Worm (Caenorhabditis elegans) whole organism, L4 larva: ENCODE measurements around the gene Y43C5A.2.

Experiments
- D1046.2 ChIP-seq: fragments of 200-800 bp; sonication (Bioruptor generic); IDR thresholded peaks from 2 replicates; pipeline ENCODE4 v1.3.6; 2022; ENCODE audit warnings: missing genetic modification characterization, missing compliant biosample characterization
- F37D6.2 ChIP-seq: sonication (generic microtip); optimal IDR thresholded peaks from 2 replicates; lab custom pipeline; 2016; ENCODE audit warnings: mild to moderate bottlenecking, missing genetic modification characterization, missing compliant biosample characterization
- T20F7.1 ChIP-seq: fragments of 200-800 bp; sonication (Bioruptor generic); optimal IDR thresholded peaks from 2 replicates; lab custom pipeline; 2018; ENCODE audit warnings: mild to moderate bottlenecking, missing genetic modification characterization, missing compliant biosample characterization
- T26A8.4 ChIP-seq: fragments of 200-800 bp; sonication (Bioruptor generic); IDR thresholded peaks from 2 replicates; pipeline ENCODE4 v1.3.6; 2022; ENCODE audit warnings: missing genetic modification characterization, missing compliant biosample characterization
- Y48G9A.11 ChIP-seq: fragments of 200-800 bp; sonication (Bioruptor generic); IDR thresholded peaks from 2 replicates; pipeline ENCODE4 v1.3.6; 2022; ENCODE audit warnings: missing genetic modification reagents, missing genetic modification characterization, missing compliant biosample characterization
- Y5F2A.4 ChIP-seq: fragments of 200-800 bp; sonication (Bioruptor generic); optimal IDR thresholded peaks from 2 replicates; lab custom pipeline; 2018; ENCODE audit warnings: mild to moderate bottlenecking, missing genetic modification characterization, missing compliant biosample characterization
- aly-2 ChIP-seq: sonication (generic microtip); optimal IDR thresholded peaks from 2 replicates; lab custom pipeline; 2018; ENCODE audit warnings: missing biosample characterization, missing genetic modification characterization
- arid-1 ChIP-seq: fragments of 200-800 bp; sonication (Bioruptor generic); conservative IDR thresholded peaks from 2 replicates; pipeline ENCODE4 v1.3.6; 2022; ENCODE audit warnings: missing genetic modification reagents, missing genetic modification characterization, missing compliant biosample characterization
- attf-4 ChIP-seq: sonication (generic microtip); optimal IDR thresholded peaks from 3 replicates; lab custom pipeline; 2017; ENCODE audit warnings: missing biosample characterization, missing genetic modification characterization
- ceh-28 ChIP-seq: fragments of 150-350 bp; optimal IDR thresholded peaks from 2 replicates; lab custom pipeline; 2014; ENCODE audit warnings: missing biosample characterization, missing genetic modification reagents, missing genetic modification characterization
- ceh-44 ChIP-seq: fragments of 200-800 bp; sonication (Bioruptor generic); IDR thresholded peaks from 2 replicates; pipeline ENCODE4 v1.3.6; 2022; ENCODE audit warnings: missing genetic modification reagents, missing genetic modification characterization, missing compliant biosample characterization
- ceh-82 ChIP-seq: sonication (generic microtip); optimal IDR thresholded peaks from 2 replicates; lab custom pipeline; 2017; ENCODE audit warnings: missing biosample characterization, missing genetic modification characterization
- ces-1 ChIP-seq: fragments of 150-350 bp; sonication (generic microtip); optimal IDR thresholded peaks from 4 replicates; lab custom pipeline; 2014; ENCODE audit warnings: missing biosample characterization, missing genetic modification reagents, missing genetic modification characterization
- cey-2 ChIP-seq: sonication (generic microtip); optimal IDR thresholded peaks from 3 replicates; lab custom pipeline; 2017; ENCODE audit warnings: missing genetic modification characterization, mild to moderate bottlenecking, missing compliant biosample characterization, antibody characterized with exemption, borderline replicate concordance; ENCODE audit not compliant: insufficient read depth
- daf-12 ChIP-seq: fragments of 150-350 bp; optimal IDR thresholded peaks from 2 replicates; lab custom pipeline; 2014; ENCODE audit warnings: missing biosample characterization, missing genetic modification reagents, missing genetic modification characterization
- daf-16 ChIP-seq, 3 experiments: sonication (generic microtip); optimal IDR thresholded peaks; 2 replicates each; lab custom pipeline; 2016 to 2017; ENCODE audit warnings: missing genetic modification characterization in 3 of 3, missing genetic modification reagents in 3 of 3, mild to moderate bottlenecking in 2 of 3, missing compliant biosample characterization in 2 of 3, missing biosample characterization in 1 of 3, moderate library complexity in 1 of 3
- daf-19 ChIP-seq: fragments of 200-800 bp; sonication (Bioruptor generic); conservative IDR thresholded peaks from 2 replicates; pipeline ENCODE4 v1.3.6; 2022; ENCODE audit warnings: missing genetic modification characterization, missing compliant biosample characterization
- dmd-8 ChIP-seq: fragments of 200-800 bp; sonication (Bioruptor generic); IDR thresholded peaks from 2 replicates; pipeline ENCODE4 v1.3.6; 2022; ENCODE audit warnings: missing genetic modification characterization, missing compliant biosample characterization
- dmd-9 ChIP-seq: fragments of 200-800 bp; sonication (Bioruptor generic); IDR thresholded peaks from 2 replicates; pipeline ENCODE4 v1.3.6; 2022; ENCODE audit warnings: missing genetic modification reagents, missing genetic modification characterization, missing compliant biosample characterization
- dpl-1 ChIP-seq: fragments of 150-350 bp; optimal IDR thresholded peaks from 2 replicates; lab custom pipeline; 2014; ENCODE audit warnings: missing biosample characterization, missing genetic modification reagents, missing genetic modification characterization
- duxl-1 ChIP-seq: sonication (generic microtip); optimal IDR thresholded peaks from 2 replicates; lab custom pipeline; 2016; ENCODE audit warnings: mild to moderate bottlenecking, missing genetic modification characterization, moderate library complexity, missing compliant biosample characterization; ENCODE audit not compliant: poor library complexity
- egl-27 ChIP-seq: sonication (generic microtip); optimal IDR thresholded peaks from 3 replicates; lab custom pipeline; 2017; ENCODE audit warnings: missing biosample characterization, missing genetic modification reagents, missing genetic modification characterization
- egl-43 ChIP-seq: fragments of 200-800 bp; sonication (Bioruptor generic); IDR thresholded peaks from 2 replicates; pipeline ENCODE4 v1.3.6; 2022; ENCODE audit warnings: missing genetic modification reagents, missing genetic modification characterization, missing compliant biosample characterization
- hif-1 ChIP-seq, 2 experiments: sonication (generic microtip); optimal IDR thresholded peaks; 2 replicates each; lab custom pipeline; 2016 to 2017; ENCODE audit warnings: missing compliant biosample characterization in 2 of 2, missing genetic modification characterization in 2 of 2, missing genetic modification reagents in 2 of 2, missing genotype in 2 of 2, mild to moderate bottlenecking in 1 of 2
- lim-7 ChIP-seq: fragments of 200-800 bp; sonication (Bioruptor generic); IDR thresholded peaks from 2 replicates; pipeline ENCODE4 v1.3.6; 2022; ENCODE audit warnings: missing genetic modification characterization, missing compliant biosample characterization
- lin-1 ChIP-seq: fragments of 200-800 bp; sonication (Bioruptor generic); IDR thresholded peaks from 2 replicates; pipeline ENCODE4 v1.3.6; 2022; ENCODE audit warnings: missing genetic modification reagents, missing genetic modification characterization, missing compliant biosample characterization
- lin-15B ChIP-seq: fragments of 150-350 bp; sonication (generic microtip); optimal IDR thresholded peaks from 3 replicates; lab custom pipeline; 2014; ENCODE audit warnings: missing biosample characterization, missing genetic modification characterization
- lin-29 ChIP-seq: fragments of 200-800 bp; sonication (Bioruptor generic); IDR thresholded peaks from 2 replicates; pipeline ENCODE4 v1.3.6; 2022; ENCODE audit warnings: missing genetic modification reagents, missing genetic modification characterization, missing compliant biosample characterization
- lin-39 ChIP-seq: fragments of 150-350 bp; optimal IDR thresholded peaks from 2 replicates; lab custom pipeline; 2014; ENCODE audit warnings: missing biosample characterization, missing genetic modification reagents, missing genetic modification characterization
- madf-5 ChIP-seq, 2 experiments: fragments of 200-800 bp; sonication (Bioruptor generic); IDR thresholded peaks; 2 replicates each; pipeline ENCODE4 v1.3.6; 2022; ENCODE audit warnings: missing compliant biosample characterization in 2 of 2, missing genetic modification characterization in 2 of 2
- mdl-1 ChIP-seq, 2 experiments: fragments of 150-350 bp in 1 of 2; sonication (generic microtip) in 1 of 2; optimal IDR thresholded peaks; 2 replicates each; lab custom pipeline; 2014 to 2017; ENCODE audit warnings: missing biosample characterization in 2 of 2, missing genetic modification characterization in 2 of 2
- mep-1 ChIP-seq: fragments of 150-350 bp; sonication (generic microtip); optimal IDR thresholded peaks from 3 replicates; lab custom pipeline; 2014; ENCODE audit warnings: missing biosample characterization, missing genetic modification characterization
- mxl-2 ChIP-seq: fragments of 200-800 bp; sonication (Bioruptor generic); conservative IDR thresholded peaks from 2 replicates; pipeline ENCODE4 v1.3.6; 2022; ENCODE audit warnings: missing genetic modification reagents, missing genetic modification characterization, missing compliant biosample characterization
- mxl-3 ChIP-seq: fragments of 200-800 bp; sonication (Bioruptor generic); optimal IDR thresholded peaks from 2 replicates; lab custom pipeline; 2018; ENCODE audit warnings: mild to moderate bottlenecking, missing genetic modification characterization, missing compliant biosample characterization
- nhr-10 ChIP-seq: fragments of 150-350 bp; optimal IDR thresholded peaks from 2 replicates; lab custom pipeline; 2014; ENCODE audit warnings: missing biosample characterization, missing genetic modification characterization
- nhr-237 ChIP-seq: sonication (generic microtip); optimal IDR thresholded peaks from 2 replicates; lab custom pipeline; 2017; ENCODE audit warnings: missing biosample characterization, missing genetic modification characterization
- nhr-41 ChIP-seq: fragments of 200-800 bp; sonication (Bioruptor generic); IDR thresholded peaks from 2 replicates; pipeline ENCODE4 v1.3.6; 2022; ENCODE audit warnings: missing genetic modification reagents, missing genetic modification characterization, missing compliant biosample characterization
- nhr-76 ChIP-seq: fragments of 150-350 bp; optimal IDR thresholded peaks from 2 replicates; lab custom pipeline; 2014; ENCODE audit warnings: missing biosample characterization, missing genetic modification characterization
- nhr-77 ChIP-seq: fragments of 150-350 bp; optimal IDR thresholded peaks from 2 replicates; lab custom pipeline; 2014; ENCODE audit warnings: missing biosample characterization, missing genetic modification characterization
- pha-4 ChIP-seq, 2 experiments: fragments of 150-350 bp in 1 of 2; fragments of 200-800 bp in 1 of 2; sonication (Bioruptor generic) in 1 of 2; IDR thresholded peaks in 1 of 2; optimal IDR thresholded peaks in 1 of 2; 2 replicates each; pipeline versions ENCODE4 v1.3.6 to Lab custom; 2014 to 2022; ENCODE audit warnings: missing genetic modification characterization in 2 of 2, missing genetic modification reagents in 2 of 2, missing biosample characterization in 1 of 2, missing compliant biosample characterization in 1 of 2
- pqm-1 ChIP-seq: sonication (generic microtip); optimal IDR thresholded peaks from 2 replicates; lab custom pipeline; 2017; ENCODE audit warnings: missing biosample characterization, missing genetic modification characterization
- saeg-2 ChIP-seq: fragments of 200-800 bp; sonication (Bioruptor generic); IDR thresholded peaks from 2 replicates; pipeline ENCODE4 v1.3.6; 2022; ENCODE audit warnings: missing genetic modification reagents, missing genetic modification characterization, missing compliant biosample characterization
- sdz-12 ChIP-seq: fragments of 200-800 bp; sonication (Bioruptor generic); optimal IDR thresholded peaks from 2 replicates; lab custom pipeline; 2018; ENCODE audit warnings: mild to moderate bottlenecking, missing genetic modification characterization, missing compliant biosample characterization
- set-16 ChIP-seq: fragments of 200-800 bp; sonication (Bioruptor generic); IDR thresholded peaks from 2 replicates; pipeline ENCODE4 v1.3.6; 2022; ENCODE audit warnings: missing genetic modification reagents, missing genetic modification characterization, missing compliant biosample characterization
- snpc-1.2 ChIP-seq: fragments of 200-800 bp; sonication (Bioruptor generic); IDR thresholded peaks from 2 replicates; pipeline ENCODE4 v1.3.6; 2022; ENCODE audit warnings: missing genetic modification reagents, missing genetic modification characterization, missing compliant biosample characterization
- zag-1 ChIP-seq: fragments of 150-350 bp; optimal IDR thresholded peaks from 2 replicates; lab custom pipeline; 2014; ENCODE audit warnings: missing biosample characterization, missing genetic modification characterization
- zfp-3 ChIP-seq: fragments of 200-800 bp; sonication (Bioruptor generic); conservative IDR thresholded peaks from 2 replicates; pipeline ENCODE4 v1.3.6; 2022; ENCODE audit warnings: missing genetic modification reagents, missing genetic modification characterization, missing compliant biosample characterization
- zip-2 ChIP-seq: fragments of 150-350 bp; optimal IDR thresholded peaks from 2 replicates; lab custom pipeline; 2014; ENCODE audit warnings: missing biosample characterization, missing genetic modification characterization
- ztf-11 ChIP-seq: fragments of 150-350 bp; optimal IDR thresholded peaks from 2 replicates; lab custom pipeline; 2014; ENCODE audit warnings: missing biosample characterization, missing genetic modification characterization
- ztf-7 ChIP-seq: fragments of 150-350 bp; optimal IDR thresholded peaks from 2 replicates; lab custom pipeline; 2014; ENCODE audit warnings: missing biosample characterization, missing genetic modification characterization

The Y43C5A.2 gene

ce11 chrIV:10245666-10246210, 23.9 kb upstream of the Y43C5A.2 start, which contains the start of gene F01G10.10 (continued):
- 0 out of 2 replicates have a peak, but pooled peaks have one; percentile 60 for TF ChIP-seq arid-1 (GFP tag; lab: Robert Waterston, UW)
- no peak; the same call in 1 of the 2 replicates for TF ChIP-seq pha-4 (GFP tag; IDR thresholded peaks at IDR 0.05; lab: Robert Waterston, UW)
- TF ChIP-seq pha-4 (tag; optimal IDR thresholded peaks at IDR 0.05; lab: Kevin White, UChicago), result no peak
- no peak for TF ChIP-seq ceh-82 (tag; lab: Kevin White, UChicago)
- no peak for TF ChIP-seq attf-4
- TF ChIP-seq zfp-3 (GFP tag; lab: Robert Waterston, UW), result peak; percentile 85; the same call in 1 of the 2 replicates
- peak; percentile 57; the same call in 1 of the 2 replicates for TF ChIP-seq lim-7 (GFP tag; lab: Robert Waterston, UW)
- TF ChIP-seq lin-1 (GFP tag; lab: Robert Waterston, UW), result no peak
- TF ChIP-seq dmd-8 (GFP tag; lab: Robert Waterston, UW), result 0 out of 2 replicates have a peak, but pooled peaks have one; percentile 4
- TF ChIP-seq ztf-11 (tag; lab: Kevin White, UChicago), result no peak
- TF ChIP-seq mxl-2 (GFP tag; lab: Robert Waterston, UW), result no peak
- TF ChIP-seq sdz-12 (GFP tag; lab: Kevin White, UChicago), result no peak
- peak in 1 of 2 experiments; percentile 16 for TF ChIP-seq mdl-1 (tag; optimal IDR thresholded peaks at IDR 0.05; lab: Kevin White, UChicago)
- no peak for TF ChIP-seq set-16
- TF ChIP-seq nhr-237 (tag; lab: Kevin White, UChicago), result no peak
- no peak for TF ChIP-seq pqm-1
- TF ChIP-seq ces-1 (GFP tag; lab: Kevin White, UChicago), result no peak
- peak; percentile 40 for TF ChIP-seq T20F7.1 (GFP tag; lab: Kevin White, UChicago)
- no peak for TF ChIP-seq hif-1 (tag; optimal IDR thresholded peaks at IDR 0.05; lab: Kevin White, UChicago)
- peak; percentile 42; the same call in 1 of the 2 replicates for TF ChIP-seq egl-43 (GFP tag; lab: Robert Waterston, UW)
- TF ChIP-seq zag-1 (tag; lab: Kevin White, UChicago), result no peak
- TF ChIP-seq daf-12 (tag; lab: Kevin White, UChicago), result no peak
- TF ChIP-seq nhr-76, result no peak
- TF ChIP-seq madf-5 (GFP tag; IDR thresholded peaks at IDR 0.05; lab: Robert Waterston, UW), result no peak
- no peak for TF ChIP-seq nhr-77 (tag; lab: Kevin White, UChicago)
- no peak for TF ChIP-seq aly-2 (tag; lab: Kevin White, UChicago)
- no peak for TF ChIP-seq lin-39 (tag; lab: Kevin White, UChicago)
- no peak for TF ChIP-seq lin-15B (tag; lab: Kevin White, UChicago)
- no peak for TF ChIP-seq cey-2 (tag; lab: Kevin White, UChicago)
- TF ChIP-seq egl-27 (tag; lab: Kevin White, UChicago), result no peak
- TF ChIP-seq dmd-9 (GFP tag; lab: Robert Waterston, UW), result no peak
- peak; percentile 5 for TF ChIP-seq dpl-1 (GFP tag; lab: Kevin White, UChicago)
- TF ChIP-seq duxl-1 (tag; lab: Kevin White, UChicago), result no peak
- no peak for TF ChIP-seq lin-29
- no peak for TF ChIP-seq nhr-10 (tag; lab: Kevin White, UChicago)
- no peak for TF ChIP-seq ceh-28 (tag; lab: Kevin White, UChicago)
- no peak for TF ChIP-seq snpc-1.2
- TF ChIP-seq daf-19 (GFP tag; lab: Robert Waterston, UW), result no peak
- TF ChIP-seq saeg-2 (GFP tag; lab: Robert Waterston, UW), result no peak
- peak; percentile 36; the same call in 1 of the 2 replicates for TF ChIP-seq T26A8.4 (GFP tag; lab: Robert Waterston, UW)
- no peak for TF ChIP-seq Y5F2A.4 (GFP tag; lab: Kevin White, UChicago)
- TF ChIP-seq nhr-41 (GFP tag; lab: Robert Waterston, UW), result no peak
- peak; percentile 40 for TF ChIP-seq mep-1
- no peak for TF ChIP-seq D1046.2 (GFP tag; lab: Robert Waterston, UW)
- TF ChIP-seq F37D6.2 (tag; lab: Kevin White, UChicago), result no peak
- TF ChIP-seq mxl-3 (GFP tag; lab: Kevin White, UChicago), result peak; percentile 2
- TF ChIP-seq zip-2 (tag; lab: Kevin White, UChicago), result no peak
- no peak for TF ChIP-seq ceh-44 (GFP tag; lab: Robert Waterston, UW)
- TF ChIP-seq Y48G9A.11 (GFP tag; lab: Robert Waterston, UW), result 0 out of 2 replicates have a peak, but pooled peaks have one; percentile 35
- TF ChIP-seq ztf-7 (tag; lab: Kevin White, UChicago), result no peak
- no peak for TF ChIP-seq daf-16 (GFP tag; optimal IDR thresholded peaks at IDR 0.05; lab: Kevin White, UChicago)
- TF ChIP-seq daf-16 (tag; optimal IDR thresholded peaks at IDR 0.05; lab: Kevin White, UChicago), result peak; percentile 12
